2 fruit fly cellular contexts compared by ENCODE assay signal in the genomic region with DNA sequence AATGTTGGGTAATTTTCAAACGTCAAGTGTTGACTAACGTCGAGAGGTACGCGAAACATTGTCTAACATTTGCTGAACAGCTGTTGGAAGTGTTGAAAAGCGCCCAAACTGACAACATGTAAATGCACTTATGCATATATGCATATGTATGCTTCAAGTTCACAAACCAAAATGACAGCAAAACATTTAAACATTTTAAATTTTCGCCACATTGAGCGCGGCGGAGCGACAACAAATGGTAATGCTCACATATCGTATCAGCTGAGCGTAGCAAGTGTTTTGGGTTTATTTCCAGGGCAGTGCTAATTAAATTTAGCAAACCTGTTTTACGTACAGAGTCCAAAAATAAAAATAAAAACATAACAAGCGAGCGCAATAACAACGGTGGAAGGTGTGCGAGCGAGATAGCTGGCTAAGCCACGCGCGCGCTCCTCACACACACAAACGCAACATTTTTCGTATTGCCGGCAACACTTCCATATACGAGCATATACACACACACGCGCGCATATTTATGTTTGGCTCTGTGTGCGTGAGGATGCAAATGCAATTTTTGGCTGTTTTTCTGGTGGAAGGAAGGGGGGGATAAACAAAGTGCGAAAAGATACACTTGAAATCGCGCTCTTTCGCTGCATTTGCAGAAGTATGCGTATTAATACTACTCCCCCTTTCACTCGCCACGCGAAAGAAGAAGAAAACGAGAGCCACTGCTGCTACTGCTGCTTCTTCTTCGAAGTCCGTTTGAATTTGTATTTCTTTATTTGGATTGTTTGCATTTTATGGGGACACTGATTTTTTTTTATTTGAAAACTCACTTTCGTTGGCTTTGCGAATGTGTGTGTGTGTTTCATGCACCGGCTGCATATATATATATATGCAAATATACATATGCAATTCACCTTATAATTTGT.
TF ChIP-seq lines count a peak whose summit lies in the region.

No protein-coding gene starts in this region.

TF ChIP-seq in whole organism, embryonic, 481 proteins besides CTCF, POLR2A, EP300 and RAD21 (continued from another document and continues in another):
- TF ChIP-seq lola (GFP tag; optimal IDR thresholded peaks at IDR 0.05; lab: Kevin White, UChicago) (no peak), pros (GFP tag; optimal IDR thresholded peaks at IDR 0.05; lab: Kevin White, UChicago) (no peak), Spps (tag; optimal IDR thresholded peaks at IDR 0.05; lab: Kevin White, UChicago) (no peak), CG17186 (GFP tag; optimal IDR thresholded peaks at IDR 0.05; lab: Kevin White, UChicago) (peak; percentile 28), CG14050 (GFP tag; IDR thresholded peaks at IDR 0.05; lab: Robert Waterston, UW) (no peak), CG16813 (GFP tag; IDR thresholded peaks at IDR 0.05; lab: Robert Waterston, UW; ENCODE audit: partially characterized antibody) (no peak), gcm2 (GFP tag; optimal IDR thresholded peaks at IDR 0.05; lab: Kevin White, UChicago) (no peak), B-H1 (GFP tag; IDR thresholded peaks at IDR 0.05; lab: Robert Waterston, UW) (no peak), CG4282 (GFP tag; optimal IDR thresholded peaks at IDR 0.05; lab: Kevin White, UChicago) (peak; percentile 39), seq (GFP tag; IDR thresholded peaks at IDR 0.05; lab: Robert Waterston, UW) (no peak), CG10979 (tag; optimal IDR thresholded peaks at IDR 0.05; lab: Kevin White, UChicago) (peak; percentile 17), CG8924 (tag; optimal IDR thresholded peaks at IDR 0.05; lab: Kevin White, UChicago) (peak; percentile 42), CG9437 (GFP tag; optimal IDR thresholded peaks at IDR 0.05; lab: Kevin White, UChicago) (peak; percentile 52), ken (GFP tag; IDR thresholded peaks at IDR 0.05; lab: Robert Waterston, UW) (no peak), Hmx (GFP tag; optimal IDR thresholded peaks at IDR 0.05; lab: Kevin White, UChicago) (no peak), CG17359 (tag; optimal IDR thresholded peaks at IDR 0.05; lab: Kevin White, UChicago) (peak; percentile 43), Usf (GFP tag; optimal IDR thresholded peaks at IDR 0.05; lab: Kevin White, UChicago) (no peak), grn (GFP tag; optimal IDR thresholded peaks at IDR 0.05; lab: Kevin White, UChicago) (no peak), grau (tag; optimal IDR thresholded peaks at IDR 0.05; lab: Kevin White, UChicago) (no peak), CG12104 (GFP tag; optimal IDR thresholded peaks at IDR 0.05; lab: Kevin White, UChicago) (no peak), slbo (GFP tag; IDR thresholded peaks at IDR 0.05; lab: Robert Waterston, UW) (no peak), Hr78 (GFP tag; optimal IDR thresholded peaks at IDR 0.05; lab: Kevin White, UChicago) (no peak), dm (GFP tag; optimal IDR thresholded peaks at IDR 0.05; lab: Kevin White, UChicago) (peak; percentile 62), CG12769 (tag; optimal IDR thresholded peaks at IDR 0.05; lab: Kevin White, UChicago) (no peak), CG30020 (tag; optimal IDR thresholded peaks at IDR 0.05; lab: Kevin White, UChicago) (no peak), lov (optimal IDR thresholded peaks at IDR 0.05; lab: Kevin White, UChicago) (no peak), lov (GFP tag; IDR thresholded peaks at IDR 0.05; lab: Robert Waterston, UW) (no peak), phol (tag; optimal IDR thresholded peaks at IDR 0.05; lab: Kevin White, UChicago) (peak; percentile 34), CG7372 (GFP tag; IDR thresholded peaks at IDR 0.05; lab: Robert Waterston, UW) (no peak), CG3281 (GFP tag; optimal IDR thresholded peaks at IDR 0.05; lab: Kevin White, UChicago) (peak; percentile 46), Max (GFP tag; optimal IDR thresholded peaks at IDR 0.05; lab: Kevin White, UChicago) (peak; percentile 60), CG17328 (GFP tag; IDR thresholded peaks at IDR 0.05; lab: Robert Waterston, UW) (no peak), CG15514 (GFP tag; optimal IDR thresholded peaks at IDR 0.05; lab: Kevin White, UChicago) (peak; percentile 55), Sin3A (optimal IDR thresholded peaks at IDR 0.05; lab: Kevin White, UChicago) (peak; percentile 29), sima (GFP tag; optimal IDR thresholded peaks at IDR 0.05; lab: Kevin White, UChicago) (no peak), CG4730 (GFP tag; IDR thresholded peaks at IDR 0.05; lab: Robert Waterston, UW) (no peak), CG10147 (GFP tag; optimal IDR thresholded peaks at IDR 0.05; lab: Kevin White, UChicago) (no peak), C15 (GFP tag; IDR thresholded peaks at IDR 0.05; lab: Robert Waterston, UW) (no peak), NfI (GFP tag; optimal IDR thresholded peaks at IDR 0.05; lab: Kevin White, UChicago) (peak; percentile 27), dmrt99B (tag; optimal IDR thresholded peaks at IDR 0.05; lab: Kevin White, UChicago) (peak; percentile 43), CG30403 (GFP tag; optimal IDR thresholded peaks at IDR 0.05; lab: Kevin White, UChicago) (peak; percentile 41), D19A (tag; optimal IDR thresholded peaks at IDR 0.05; lab: Kevin White, UChicago) (peak; percentile 33), CG8765 (GFP tag; IDR thresholded peaks at IDR 0.05; lab: Robert Waterston, UW) (no peak), HHEX (GFP tag; optimal IDR thresholded peaks at IDR 0.05; lab: Kevin White, UChicago) (no peak), CG13624 (GFP tag; optimal IDR thresholded peaks at IDR 0.05; lab: Kevin White, UChicago) (peak; percentile 72), repo (GFP tag; optimal IDR thresholded peaks at IDR 0.05; lab: Kevin White, UChicago) (no peak), CG8281 (tag; optimal IDR thresholded peaks at IDR 0.05; lab: Kevin White, UChicago) (no peak), zf30C (GFP tag; optimal IDR thresholded peaks at IDR 0.05; lab: Kevin White, UChicago) (no peak), Ada2b (GFP tag; IDR thresholded peaks at IDR 0.05; lab: Robert Waterston, UW) (no peak), Chrac-16 (GFP tag; optimal IDR thresholded peaks at IDR 0.05; lab: Kevin White, UChicago) (no peak), Atf6 (GFP tag; IDR thresholded peaks at IDR 0.05; lab: Robert Waterston, UW) (no peak), CG12236 (GFP tag; optimal IDR thresholded peaks at IDR 0.05; lab: Kevin White, UChicago) (no peak), CG8478 (optimal IDR thresholded peaks at IDR 0.05; lab: Kevin White, UChicago) (peak; percentile 81), CG4854 (GFP tag; optimal IDR thresholded peaks at IDR 0.05; lab: Kevin White, UChicago) (peak; percentile 49), Hr51 (GFP tag; optimal IDR thresholded peaks at IDR 0.05; lab: Kevin White, UChicago) (peak in 1 of 2 experiments; percentile 20), Hmr (GFP tag; optimal IDR thresholded peaks at IDR 0.05; lab: Kevin White, UChicago) (peak; percentile 53), CG6654 (GFP tag; optimal IDR thresholded peaks at IDR 0.05; lab: Kevin White, UChicago) (no peak), CG10366 (GFP tag; IDR thresholded peaks at IDR 0.05; lab: Robert Waterston, UW) (no peak), br (optimal IDR thresholded peaks at IDR 0.05; lab: Kevin White, UChicago) (no peak), knrl (GFP tag; IDR thresholded peaks at IDR 0.05; lab: Robert Waterston, UW; ENCODE audit: partially characterized antibody) (no peak), amos (GFP tag; IDR thresholded peaks at IDR 0.05; lab: Robert Waterston, UW; ENCODE audit: partially characterized antibody) (no peak), TFAM (GFP tag; optimal IDR thresholded peaks at IDR 0.05; lab: Kevin White, UChicago) (no peak), aop (GFP tag; IDR thresholded peaks at IDR 0.05; lab: Robert Waterston, UW) (no peak)

TF ChIP-seq in whole organism, prepupa, 60 proteins besides CTCF, POLR2A, EP300 and RAD21 (continued from another document):
- TF ChIP-seq Sox14 (GFP tag; optimal IDR thresholded peaks at IDR 0.05; lab: Kevin White, UChicago) = peak; percentile 52
